Worm (Caenorhabditis elegans) whole organism, late embryonic: ENCODE measurements around the gene R10E4.9.

Experiments
- ceh-45 ChIP-seq: fragments of 200-800 bp; sonication (Bioruptor generic); IDR thresholded peaks from 2 replicates; pipeline ENCODE4 v1.3.6; 2022; ENCODE audit warnings: missing genetic modification reagents, missing genetic modification characterization, missing compliant biosample characterization
- elt-2 ChIP-seq: sonication (generic microtip); optimal IDR thresholded peaks from 2 replicates; lab custom pipeline; 2016; ENCODE audit warnings: missing genetic modification reagents, missing genetic modification characterization, missing compliant biosample characterization
- fax-1 ChIP-seq: sonication (generic microtip); optimal IDR thresholded peaks from 2 replicates; lab custom pipeline; 2016; ENCODE audit warnings: missing genotype, missing genetic modification characterization, missing compliant biosample characterization
- fkh-10 ChIP-seq: fragments of 150-350 bp; optimal IDR thresholded peaks from 2 replicates; lab custom pipeline; 2014; ENCODE audit warnings: missing biosample characterization, missing genetic modification reagents, missing genetic modification characterization
- odd-2 ChIP-seq: sonication (generic microtip); optimal IDR thresholded peaks from 2 replicates; lab custom pipeline; 2017; ENCODE audit warnings: antibody characterized with exemption, mild to moderate bottlenecking, missing genetic modification characterization, missing compliant biosample characterization
- pha-4 ChIP-seq: fragments of 150-350 bp; optimal IDR thresholded peaks from 2 replicates; lab custom pipeline; 2018; ENCODE audit warnings: missing biosample characterization, missing genetic modification reagents, missing genetic modification characterization
- pqm-1 ChIP-seq: sonication (generic microtip); optimal IDR thresholded peaks from 2 replicates; lab custom pipeline; 2016; ENCODE audit warnings: missing genetic modification characterization, missing compliant biosample characterization
- tbx-2 ChIP-seq: sonication (generic microtip); optimal IDR thresholded peaks from 2 replicates; lab custom pipeline; 2016; ENCODE audit warnings: missing genetic modification characterization, missing compliant biosample characterization
- unc-42 ChIP-seq: sonication (generic microtip); optimal IDR thresholded peaks from 2 replicates; lab custom pipeline; 2016; ENCODE audit warnings: missing genotype, missing genetic modification characterization, missing compliant biosample characterization

ce11 chrIII:4300989-4301498 is 1.1 kb downstream of the R10E4.9 start, which contains the start of gene R10E4.11:
- TF ChIP-seq ceh-45 (GFP tag; lab: Robert Waterston, UW) (no peak), pqm-1 (tag; lab: Kevin White, UChicago) (no peak), elt-2 (tag; lab: Kevin White, UChicago) (no peak), unc-42 (tag; lab: Kevin White, UChicago) (no peak), tbx-2 (tag; lab: Kevin White, UChicago) (no peak), pha-4 (no peak), odd-2 (tag; lab: Kevin White, UChicago) (no peak), fax-1 (no peak), fkh-10 (GFP tag; lab: Kevin White, UChicago) (no peak)
